Fruit fly (Drosophila melanogaster) whole organism, prepupa: ENCODE results near the gene CG17141.

Source experiments
- Blimp-1 ChIP-seq: fragments of 200-800 bp; sonication (Bioruptor generic); optimal IDR thresholded peaks from 3 replicates; lab custom pipeline; 2017; ENCODE audit warnings: missing biosample characterization, missing genetic modification characterization, mild to moderate bottlenecking, moderate library complexity, missing genetic modification reagents
- CG10669 ChIP-seq: fragments of 200-800 bp; sonication (Bioruptor generic); optimal IDR thresholded peaks from 3 replicates; lab custom pipeline; 2018; ENCODE audit warnings: missing biosample characterization, mild to moderate bottlenecking, missing genetic modification characterization, moderate library complexity
- CG11762 ChIP-seq: fragments of 200-800 bp; sonication (Bioruptor generic); optimal IDR thresholded peaks from 3 replicates; lab custom pipeline; 2016; ENCODE audit warnings: missing biosample characterization, missing genetic modification characterization; ENCODE audit not compliant: insufficient read depth
- CG15336 ChIP-seq: fragments of 200-800 bp; sonication (Bioruptor generic); IDR thresholded peaks from 2 replicates; pipeline ENCODE4 v1.3.6; 2022; ENCODE audit warnings: missing biosample characterization, missing genetic modification characterization
- CG1621 ChIP-seq: fragments of 200-800 bp; sonication (Bioruptor generic); optimal IDR thresholded peaks from 3 replicates; lab custom pipeline; 2018; ENCODE audit warnings: missing biosample characterization, mild to moderate bottlenecking, missing genetic modification characterization
- CG16779 ChIP-seq: fragments of 200-800 bp; sonication (Bioruptor generic); optimal IDR thresholded peaks from 3 replicates; lab custom pipeline; 2017; ENCODE audit warnings: missing biosample characterization, mild to moderate bottlenecking, missing genetic modification characterization
- CG3032 ChIP-seq: fragments of 200-800 bp; optimal IDR thresholded peaks from 2 replicates; lab custom pipeline; 2019; ENCODE audit warnings: missing biosample characterization, mild to moderate bottlenecking, missing genetic modification characterization, moderate library complexity
- CG31627 ChIP-seq: fragments of 200-800 bp; sonication (Bioruptor generic); optimal IDR thresholded peaks from 3 replicates; lab custom pipeline; 2016; ENCODE audit warnings: missing biosample characterization, missing genetic modification characterization
- CG32006 ChIP-seq: fragments of 200-800 bp; sonication (Bioruptor generic); optimal IDR thresholded peaks from 3 replicates; lab custom pipeline; 2017; ENCODE audit warnings: missing biosample characterization, mild to moderate bottlenecking, missing genetic modification characterization
- CG34406 ChIP-seq: fragments of 200-800 bp; sonication (Bioruptor generic); optimal IDR thresholded peaks from 3 replicates; lab custom pipeline; 2016; ENCODE audit warnings: missing biosample characterization, missing genetic modification characterization
- CG3919 ChIP-seq: fragments of 200-800 bp; sonication (Bioruptor generic); optimal IDR thresholded peaks from 3 replicates; lab custom pipeline; 2016; ENCODE audit warnings: missing biosample characterization, missing genetic modification characterization
- CG4318 ChIP-seq: fragments of 200-800 bp; sonication (Bioruptor generic); optimal IDR thresholded peaks from 3 replicates; lab custom pipeline; 2017; ENCODE audit warnings: missing biosample characterization, mild to moderate bottlenecking, missing genetic modification characterization
- CG6163 ChIP-seq: fragments of 200-800 bp; sonication (Bioruptor generic); IDR thresholded peaks from 3 replicates; pipeline ENCODE4 v1.3.6; 2022; ENCODE audit warnings: missing biosample characterization, missing genetic modification characterization
- CG6276 ChIP-seq: fragments of 200-800 bp; sonication (Bioruptor generic); optimal IDR thresholded peaks from 2 replicates; lab custom pipeline; 2017; ENCODE audit warnings: missing biosample characterization, mild to moderate bottlenecking, missing genetic modification characterization
- CG8319 ChIP-seq: fragments of 200-800 bp; sonication (Bioruptor generic); optimal IDR thresholded peaks from 3 replicates; lab custom pipeline; 2016; ENCODE audit warnings: missing biosample characterization, missing genetic modification characterization
- Eip75B ChIP-seq: fragments of 200-800 bp; sonication (Bioruptor generic); optimal IDR thresholded peaks from 3 replicates; lab custom pipeline; 2016; ENCODE audit warnings: missing biosample characterization, missing genetic modification characterization
- Eip78C ChIP-seq: fragments of 200-800 bp; sonication (Bioruptor generic); peaks from one replicate; lab custom pipeline; 2016; ENCODE audit warnings: missing biosample characterization, missing genetic modification characterization
- Eip93F ChIP-seq: fragments of 200-800 bp; sonication (Bioruptor generic); optimal IDR thresholded peaks from 2 replicates; lab custom pipeline; 2016; ENCODE audit warnings: missing biosample characterization, mild to moderate bottlenecking, missing genetic modification characterization
- Ets21C ChIP-seq: fragments of 200-800 bp; sonication (Bioruptor generic); optimal IDR thresholded peaks from 3 replicates; lab custom pipeline; 2016; ENCODE audit warnings: missing biosample characterization, missing genetic modification characterization
- Ets96B ChIP-seq: fragments of 200-800 bp; optimal IDR thresholded peaks from 2 replicates; lab custom pipeline; 2019; ENCODE audit warnings: missing biosample characterization, mild to moderate bottlenecking, missing genetic modification characterization, moderate library complexity
- Gug ChIP-seq: fragments of 200-800 bp; sonication (Bioruptor generic); IDR thresholded peaks from 2 replicates; pipeline ENCODE4 v1.3.6; 2022; ENCODE audit warnings: missing biosample characterization, missing genetic modification characterization
- Hr39 ChIP-seq: fragments of 200-800 bp; sonication (Bioruptor generic); optimal IDR thresholded peaks from 2 replicates; lab custom pipeline; 2016; ENCODE audit warnings: missing biosample characterization, missing genetic modification characterization
- Lpt ChIP-seq: fragments of 200-800 bp; sonication (Bioruptor generic); optimal IDR thresholded peaks from 3 replicates; lab custom pipeline; 2016; ENCODE audit warnings: missing biosample characterization, missing genetic modification characterization
- Met ChIP-seq: fragments of 200-800 bp; sonication (Bioruptor generic); optimal IDR thresholded peaks from 3 replicates; lab custom pipeline; 2016; ENCODE audit warnings: missing biosample characterization, missing genetic modification characterization
- Smox ChIP-seq: fragments of 200-800 bp; sonication (Bioruptor generic); optimal IDR thresholded peaks from 3 replicates; lab custom pipeline; 2016; ENCODE audit warnings: missing biosample characterization, missing genetic modification characterization
- Sox15 ChIP-seq: fragments of 200-800 bp; sonication (Bioruptor generic); optimal IDR thresholded peaks from 3 replicates; lab custom pipeline; 2016; ENCODE audit warnings: missing biosample characterization, missing genetic modification characterization
- achi ChIP-seq: fragments of 200-800 bp; sonication (Bioruptor generic); optimal IDR thresholded peaks from 3 replicates; lab custom pipeline; 2016; ENCODE audit warnings: missing biosample characterization, missing genetic modification characterization
- acj6 ChIP-seq: fragments of 200-800 bp; sonication (Bioruptor generic); optimal IDR thresholded peaks from 3 replicates; lab custom pipeline; 2016; ENCODE audit warnings: missing biosample characterization, missing genetic modification characterization
- cyc ChIP-seq: fragments of 200-800 bp; sonication (Bioruptor generic); optimal IDR thresholded peaks from 3 replicates; lab custom pipeline; 2016; ENCODE audit warnings: missing biosample characterization, missing genetic modification characterization
- dac ChIP-seq: fragments of 200-800 bp; sonication (Bioruptor generic); optimal IDR thresholded peaks from 2 replicates; lab custom pipeline; 2017; ENCODE audit warnings: missing biosample characterization, mild to moderate bottlenecking, missing genetic modification characterization
- esn ChIP-seq: fragments of 200-800 bp; sonication (Bioruptor generic); optimal IDR thresholded peaks from 2 replicates; lab custom pipeline; 2016; ENCODE audit warnings: missing biosample characterization, mild to moderate bottlenecking, missing genetic modification characterization, moderate library complexity
- fd59A ChIP-seq: fragments of 200-800 bp; sonication (Bioruptor generic); optimal IDR thresholded peaks from 2 replicates; lab custom pipeline; 2017; ENCODE audit warnings: missing biosample characterization, mild to moderate bottlenecking, missing genetic modification characterization, missing genetic modification reagents
- fd85E ChIP-seq: fragments of 200-800 bp; sonication (Bioruptor generic); optimal IDR thresholded peaks from 3 replicates; lab custom pipeline; 2016; ENCODE audit warnings: missing biosample characterization, missing genetic modification characterization
- net ChIP-seq: fragments of 200-800 bp; sonication (Bioruptor generic); optimal IDR thresholded peaks from 3 replicates; lab custom pipeline; 2016; ENCODE audit warnings: missing biosample characterization, missing genetic modification characterization
- pdm3 ChIP-seq: fragments of 200-800 bp; sonication (Bioruptor generic); optimal IDR thresholded peaks from 3 replicates; lab custom pipeline; 2016; ENCODE audit warnings: missing biosample characterization, missing genetic modification characterization
- ss ChIP-seq, 2 experiments: fragments of 200-800 bp; sonication (Bioruptor generic); optimal IDR thresholded peaks; 2 replicates in 1 of 2; 3 replicates in 1 of 2; lab custom pipeline; 2017 to 2018; ENCODE audit warnings: mild to moderate bottlenecking in 2 of 2, missing biosample characterization in 2 of 2, missing genetic modification characterization in 2 of 2, moderate library complexity in 1 of 2
- topi ChIP-seq: fragments of 200-800 bp; sonication (Bioruptor generic); optimal IDR thresholded peaks from 3 replicates; lab custom pipeline; 2016; ENCODE audit warnings: missing biosample characterization, missing genetic modification characterization
- vri ChIP-seq: fragments of 200-800 bp; sonication (Bioruptor generic); optimal IDR thresholded peaks from 3 replicates; lab custom pipeline; 2016; ENCODE audit warnings: missing biosample characterization, mild to moderate bottlenecking, missing genetic modification characterization

Gene CG17141

DNA sequence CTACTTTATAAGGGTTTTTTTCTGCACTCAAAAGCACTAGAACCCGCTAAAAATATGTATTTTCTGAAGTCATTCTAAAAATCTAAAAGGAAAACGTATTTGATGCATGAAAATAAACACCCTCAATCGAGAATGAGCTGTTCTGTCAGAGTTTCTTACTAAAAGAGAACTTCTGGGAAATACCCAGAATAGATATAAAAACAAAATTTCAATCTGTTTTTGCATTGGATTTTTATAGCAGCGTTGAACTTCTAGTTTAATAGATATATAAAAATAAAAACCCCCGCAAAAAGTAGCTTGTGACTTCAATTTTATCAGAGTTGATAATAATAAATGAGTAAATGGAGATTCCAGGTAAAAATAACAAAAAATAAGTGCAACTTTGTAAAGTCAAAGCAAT is 29.0 kb downstream of the CG17141 start:
- TF ChIP-seq Hr39 (GFP tag; lab: Kevin White, UChicago) (no peak), achi (GFP tag; lab: Kevin White, UChicago) (no peak), topi (GFP tag; lab: Kevin White, UChicago) (no peak), CG11762 (no peak), CG3032 (tag; lab: Kevin White, UChicago) (no peak), CG15336 (GFP tag; lab: Robert Waterston, UW) (no peak)

DNA sequence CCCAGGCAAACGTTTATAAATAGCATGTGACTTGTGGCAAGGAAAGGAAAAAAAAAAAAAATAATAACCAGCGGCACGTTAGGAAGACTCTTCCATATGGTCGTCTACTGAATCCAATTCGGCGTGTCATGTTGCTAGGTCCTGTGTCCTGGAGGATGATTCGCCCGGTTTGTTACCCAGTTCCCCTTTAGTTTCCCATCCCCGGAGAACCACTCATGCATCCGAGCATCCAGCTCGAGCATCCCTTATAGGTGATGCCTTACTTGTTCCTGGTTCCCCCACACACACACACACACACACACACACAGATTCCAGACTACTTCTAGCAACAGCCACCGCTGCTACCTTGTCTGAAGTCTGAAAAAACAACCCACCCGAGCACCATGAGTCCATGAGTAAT is 29.5 kb downstream of the CG17141 start:
- TF ChIP-seq CG34406 (GFP tag; lab: Kevin White, UChicago), result no peak

dm6 chr3R:22710662-22711061 is 36.7 kb downstream of the CG17141 start, which contains the start of gene CG4907:
Gene CG4907 (minus strand): TSS chr3R:22710762.
- TF ChIP-seq pdm3, result no peak
- TF ChIP-seq Met (GFP tag; lab: Kevin White, UChicago), result no peak
- TF ChIP-seq CG1621 (tag; lab: Kevin White, UChicago), result no peak
- no peak for TF ChIP-seq dac (GFP tag; lab: Kevin White, UChicago)
- no peak for TF ChIP-seq CG32006
- TF ChIP-seq Ets96B (tag; lab: Kevin White, UChicago), result no peak
- TF ChIP-seq net (GFP tag; lab: Kevin White, UChicago), result no peak
- no peak for TF ChIP-seq CG3032 (tag; lab: Kevin White, UChicago)
- TF ChIP-seq Smox, result no peak
- no peak for TF ChIP-seq cyc (GFP tag; lab: Kevin White, UChicago)
- no peak for TF ChIP-seq Blimp-1 (GFP tag; lab: Kevin White, UChicago)
- no peak for TF ChIP-seq achi (GFP tag; lab: Kevin White, UChicago)
- TF ChIP-seq Eip93F (GFP tag; lab: Kevin White, UChicago), result no peak
- no peak for TF ChIP-seq CG8319
- no peak for TF ChIP-seq CG6163 (GFP tag; lab: Robert Waterston, UW)
- no peak for TF ChIP-seq CG6276 (GFP tag; lab: Kevin White, UChicago)

DNA sequence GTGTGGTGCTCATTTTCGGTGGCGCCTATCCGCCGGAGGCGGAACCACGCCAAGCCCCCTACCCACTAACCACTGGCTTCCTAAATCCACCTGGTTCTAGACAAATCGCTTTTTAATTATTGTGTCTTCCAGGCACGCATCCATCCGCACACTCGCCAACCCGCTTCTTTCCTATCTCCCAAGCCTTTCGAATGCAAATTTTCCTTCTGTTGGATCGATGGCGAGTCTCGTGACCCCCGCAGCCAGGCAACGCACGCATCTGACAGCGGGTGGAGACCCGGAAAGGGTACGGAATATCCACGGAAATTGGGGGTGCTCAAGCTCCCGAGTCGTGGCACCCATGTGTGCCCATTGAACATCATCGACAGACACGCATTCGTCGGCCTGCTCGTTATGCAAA is 40.2 kb downstream of the CG17141 start, which contains the start of gene CG13842:
Gene CG13842, minus strand, starts transcription at position 101 of the 400 bp plus-strand sequence.
- TF ChIP-seq CG8319, result no peak
- TF ChIP-seq Hr39 (GFP tag; lab: Kevin White, UChicago), result no peak
- TF ChIP-seq Eip78C (GFP tag; lab: Kevin White, UChicago), result no peak
- no peak for TF ChIP-seq CG3919 (GFP tag; lab: Kevin White, UChicago)
- TF ChIP-seq esn (GFP tag; lab: Kevin White, UChicago), result no peak
- no peak for TF ChIP-seq CG10669 (GFP tag; lab: Kevin White, UChicago)
- TF ChIP-seq Ets96B (tag; lab: Kevin White, UChicago), result no peak
- no peak for TF ChIP-seq CG31627 (GFP tag; lab: Kevin White, UChicago)
- TF ChIP-seq Lpt (GFP tag; lab: Kevin White, UChicago), result no peak
- no peak for TF ChIP-seq Met (GFP tag; lab: Kevin White, UChicago)
- no peak for TF ChIP-seq Gug
- no peak for TF ChIP-seq Sox15 (GFP tag; lab: Kevin White, UChicago)

DNA sequence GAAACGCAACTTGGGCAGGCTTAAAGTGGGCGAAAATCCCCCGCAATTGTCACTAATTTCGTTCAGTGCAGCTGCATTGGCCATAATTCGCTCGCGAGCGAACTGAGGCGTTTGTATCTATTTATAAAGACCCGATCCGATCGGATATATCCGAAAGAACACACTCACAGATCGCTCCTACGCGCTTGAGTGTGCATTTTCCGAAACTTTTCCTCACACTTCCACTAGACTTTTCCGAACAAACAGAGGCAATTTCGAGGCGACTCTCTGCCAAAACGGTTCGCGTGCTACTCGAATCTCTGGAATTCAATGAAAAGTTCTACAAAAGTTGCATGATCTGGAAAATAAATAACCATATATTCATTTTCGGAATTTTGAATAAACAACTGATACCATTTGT is 45.6 kb downstream of the CG17141 start, which contains the start of the genes CG6972 and CCAP:
Gene CG6972, plus strand, starts transcription at position 215 of the 400 bp plus-strand sequence.
Gene CCAP, minus strand, starts transcription at position 292 of the 400 bp plus-strand sequence.
- TF ChIP-seq ss (GFP tag; optimal IDR thresholded peaks at IDR 0.05; lab: Kevin White, UChicago) (no peak), CG16779 (no peak), CG6163 (GFP tag; lab: Robert Waterston, UW) (no peak), fd85E (GFP tag; lab: Kevin White, UChicago) (no peak), CG34406 (GFP tag; lab: Kevin White, UChicago) (no peak), acj6 (GFP tag; lab: Kevin White, UChicago) (no peak), achi (GFP tag; lab: Kevin White, UChicago) (no peak), fd59A (GFP tag; lab: Kevin White, UChicago) (no peak), esn (GFP tag; lab: Kevin White, UChicago) (no peak), Eip75B (GFP tag; lab: Kevin White, UChicago) (no peak), Hr39 (GFP tag; lab: Kevin White, UChicago) (no peak), Ets21C (GFP tag; lab: Kevin White, UChicago) (no peak), CG4318 (GFP tag; lab: Kevin White, UChicago) (no peak), CG10669 (GFP tag; lab: Kevin White, UChicago) (no peak), CG6276 (GFP tag; lab: Kevin White, UChicago) (no peak), CG32006 (no peak), vri (GFP tag; lab: Kevin White, UChicago) (no peak), Lpt (GFP tag; lab: Kevin White, UChicago) (no peak), Blimp-1 (GFP tag; lab: Kevin White, UChicago) (no peak), Eip78C (GFP tag; lab: Kevin White, UChicago) (no peak)
